Worm (Caenorhabditis elegans) whole organism, L4 larva: Measurements from ENCODE around the gene srj-49.

Experiments used
- aly-2 ChIP-seq: sonication (generic microtip); optimal IDR thresholded peaks from 2 replicates; lab custom pipeline; 2018; ENCODE audit warnings: missing biosample characterization, missing genetic modification characterization
- arid-1 ChIP-seq: fragments of 200-800 bp; sonication (Bioruptor generic); conservative IDR thresholded peaks from 2 replicates; pipeline ENCODE4 v1.3.6; 2022; ENCODE audit warnings: missing genetic modification reagents, missing genetic modification characterization, missing compliant biosample characterization
- ceh-62 ChIP-seq: sonication (generic microtip); optimal IDR thresholded peaks from 2 replicates; lab custom pipeline; 2017; ENCODE audit warnings: missing biosample characterization, missing genetic modification characterization
- duxl-1 ChIP-seq: sonication (generic microtip); optimal IDR thresholded peaks from 2 replicates; lab custom pipeline; 2016; ENCODE audit warnings: mild to moderate bottlenecking, missing genetic modification characterization, moderate library complexity, missing compliant biosample characterization; ENCODE audit not compliant: poor library complexity
- egl-27 ChIP-seq: sonication (generic microtip); optimal IDR thresholded peaks from 3 replicates; lab custom pipeline; 2017; ENCODE audit warnings: missing biosample characterization, missing genetic modification reagents, missing genetic modification characterization
- lin-15B ChIP-seq: fragments of 150-350 bp; sonication (generic microtip); optimal IDR thresholded peaks from 3 replicates; lab custom pipeline; 2014; ENCODE audit warnings: missing biosample characterization, missing genetic modification characterization
- nhr-6 ChIP-seq: fragments of 150-350 bp; optimal IDR thresholded peaks from 2 replicates; lab custom pipeline; 2014; ENCODE audit warnings: missing biosample characterization, missing genetic modification characterization
- snpc-4 ChIP-seq: fragments of 150-350 bp; optimal IDR thresholded peaks from 2 replicates; lab custom pipeline; 2014; ENCODE audit warnings: missing biosample characterization, missing genetic modification characterization

ce11 chrV:2869503-2869902 is 21.4 kb upstream of the srj-49 start, which contains the start of gene srh-241:
- TF ChIP-seq nhr-6 (tag; lab: Kevin White, UChicago) (no peak), aly-2 (no peak), snpc-4 (no peak), egl-27 (no peak), lin-15B (tag; lab: Kevin White, UChicago) (no peak), arid-1 (GFP tag; lab: Robert Waterston, UW) (no peak), duxl-1 (tag; lab: Kevin White, UChicago) (no peak), ceh-62 (no peak)
